Worm (Caenorhabditis elegans) whole organism, L3 larva: Measurements from ENCODE around the gene ZK688.5.

ENCODE experiments used
- fos-1 ChIP-seq: fragments of 150-350 bp; optimal IDR thresholded peaks from 2 replicates; lab custom pipeline; 2014; ENCODE audit warnings: missing biosample characterization, missing genetic modification characterization
- nhr-237 ChIP-seq: fragments of 150-350 bp; optimal IDR thresholded peaks from 2 replicates; lab custom pipeline; 2014; ENCODE audit warnings: missing biosample characterization, missing genetic modification characterization
- nhr-76 ChIP-seq: fragments of 150-350 bp; sonication (generic microtip); optimal IDR thresholded peaks from 5 replicates; lab custom pipeline; 2014; ENCODE audit warnings: missing biosample characterization, missing genetic modification characterization
- skn-1 ChIP-seq: fragments of 150-350 bp; optimal IDR thresholded peaks from 2 replicates; lab custom pipeline; 2014; ENCODE audit warnings: missing biosample characterization, missing genetic modification characterization
- unc-62 ChIP-seq: fragments of 150-350 bp; sonication (generic microtip); optimal IDR thresholded peaks from 4 replicates; lab custom pipeline; 2014; ENCODE audit warnings: missing biosample characterization, missing genetic modification reagents, missing genetic modification characterization
- zag-1 ChIP-seq: fragments of 150-350 bp; optimal IDR thresholded peaks from 2 replicates; lab custom pipeline; 2014; ENCODE audit warnings: missing biosample characterization, missing genetic modification characterization
- ztf-4 ChIP-seq: fragments of 150-350 bp; optimal IDR thresholded peaks from 2 replicates; lab custom pipeline; 2014; ENCODE audit warnings: missing biosample characterization, missing genetic modification characterization

DNA sequence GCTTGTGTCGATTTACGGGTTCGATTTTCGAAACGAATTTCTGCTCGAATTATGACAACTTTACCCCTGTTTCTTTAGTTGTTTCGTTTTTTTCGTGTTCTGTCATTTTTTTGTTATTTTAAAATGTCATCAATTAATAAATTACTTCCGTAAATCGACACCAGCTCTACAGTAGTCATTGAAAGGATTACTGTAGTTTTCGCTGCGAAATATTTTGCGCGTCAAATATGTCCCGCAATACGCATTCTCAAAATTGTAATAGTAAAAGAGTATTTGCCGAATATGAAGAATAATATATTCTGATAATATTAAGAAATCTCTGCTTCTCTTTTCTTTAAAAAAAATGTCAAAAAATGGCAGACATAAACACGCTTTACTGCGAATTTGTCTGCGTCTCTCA, 1.8 kb upstream of the ZK688.5 start:
- TF ChIP-seq zag-1 (tag; lab: Kevin White, UChicago) (no peak), ztf-4 (tag; lab: Kevin White, UChicago) (no peak), fos-1 (tag; lab: Kevin White, UChicago) (no peak), nhr-237 (tag; lab: Kevin White, UChicago) (no peak), skn-1 (tag; lab: Kevin White, UChicago) (no peak), unc-62 (GFP tag; lab: Kevin White, UChicago) (no peak), nhr-76 (tag; lab: Kevin White, UChicago) (no peak)
